Fruit fly (Drosophila melanogaster) whole organism, prepupa: ENCODE data around the gene Fancl.
A peak's percentile ranks its signal among the peaks of the same experiment; 100 is the strongest.

Experiments
- Blimp-1 ChIP-seq: fragments of 200-800 bp; sonication (Bioruptor generic); optimal IDR thresholded peaks from 3 replicates; lab custom pipeline; 2017; ENCODE audit warnings: missing biosample characterization, missing genetic modification characterization, mild to moderate bottlenecking, moderate library complexity, missing genetic modification reagents
- CG11294 ChIP-seq: fragments of 200-800 bp; sonication (Bioruptor generic); IDR thresholded peaks from 2 replicates; pipeline ENCODE4 v1.3.6; 2022; ENCODE audit warnings: missing biosample characterization, missing genetic modification characterization
- CG11762 ChIP-seq: fragments of 200-800 bp; sonication (Bioruptor generic); optimal IDR thresholded peaks from 3 replicates; lab custom pipeline; 2016; ENCODE audit warnings: missing biosample characterization, missing genetic modification characterization; ENCODE audit not compliant: insufficient read depth
- CG15336 ChIP-seq: fragments of 200-800 bp; sonication (Bioruptor generic); IDR thresholded peaks from 2 replicates; pipeline ENCODE4 v1.3.6; 2022; ENCODE audit warnings: missing biosample characterization, missing genetic modification characterization
- CG1621 ChIP-seq: fragments of 200-800 bp; sonication (Bioruptor generic); optimal IDR thresholded peaks from 3 replicates; lab custom pipeline; 2018; ENCODE audit warnings: missing biosample characterization, mild to moderate bottlenecking, missing genetic modification characterization
- CG16779 ChIP-seq: fragments of 200-800 bp; sonication (Bioruptor generic); optimal IDR thresholded peaks from 3 replicates; lab custom pipeline; 2017; ENCODE audit warnings: missing biosample characterization, mild to moderate bottlenecking, missing genetic modification characterization
- CG3032 ChIP-seq: fragments of 200-800 bp; optimal IDR thresholded peaks from 2 replicates; lab custom pipeline; 2019; ENCODE audit warnings: missing biosample characterization, mild to moderate bottlenecking, missing genetic modification characterization, moderate library complexity
- CG31627 ChIP-seq: fragments of 200-800 bp; sonication (Bioruptor generic); optimal IDR thresholded peaks from 3 replicates; lab custom pipeline; 2016; ENCODE audit warnings: missing biosample characterization, missing genetic modification characterization
- CG32006 ChIP-seq: fragments of 200-800 bp; sonication (Bioruptor generic); optimal IDR thresholded peaks from 3 replicates; lab custom pipeline; 2017; ENCODE audit warnings: missing biosample characterization, mild to moderate bottlenecking, missing genetic modification characterization
- CG34406 ChIP-seq: fragments of 200-800 bp; sonication (Bioruptor generic); optimal IDR thresholded peaks from 3 replicates; lab custom pipeline; 2016; ENCODE audit warnings: missing biosample characterization, missing genetic modification characterization
- CG3919 ChIP-seq: fragments of 200-800 bp; sonication (Bioruptor generic); optimal IDR thresholded peaks from 3 replicates; lab custom pipeline; 2016; ENCODE audit warnings: missing biosample characterization, missing genetic modification characterization
- CG6163 ChIP-seq: fragments of 200-800 bp; sonication (Bioruptor generic); IDR thresholded peaks from 3 replicates; pipeline ENCODE4 v1.3.6; 2022; ENCODE audit warnings: missing biosample characterization, missing genetic modification characterization
- CG6276 ChIP-seq: fragments of 200-800 bp; sonication (Bioruptor generic); optimal IDR thresholded peaks from 2 replicates; lab custom pipeline; 2017; ENCODE audit warnings: missing biosample characterization, mild to moderate bottlenecking, missing genetic modification characterization
- CG6792 ChIP-seq: fragments of 200-800 bp; sonication (Bioruptor generic); optimal IDR thresholded peaks from 3 replicates; lab custom pipeline; 2016; ENCODE audit warnings: missing biosample characterization, missing genetic modification characterization
- CG6854 ChIP-seq: fragments of 200-800 bp; sonication (Bioruptor generic); optimal IDR thresholded peaks from 2 replicates; lab custom pipeline; 2017; ENCODE audit warnings: missing biosample characterization, mild to moderate bottlenecking, missing genetic modification characterization
- CG8319 ChIP-seq: fragments of 200-800 bp; sonication (Bioruptor generic); optimal IDR thresholded peaks from 3 replicates; lab custom pipeline; 2016; ENCODE audit warnings: missing biosample characterization, missing genetic modification characterization
- CG8632 ChIP-seq: fragments of 200-800 bp; sonication (Bioruptor generic); optimal IDR thresholded peaks from 3 replicates; lab custom pipeline; 2016; ENCODE audit warnings: missing biosample characterization, missing genetic modification characterization
- Eip75B ChIP-seq: fragments of 200-800 bp; sonication (Bioruptor generic); optimal IDR thresholded peaks from 3 replicates; lab custom pipeline; 2016; ENCODE audit warnings: missing biosample characterization, missing genetic modification characterization
- Eip78C ChIP-seq: fragments of 200-800 bp; sonication (Bioruptor generic); peaks from one replicate; lab custom pipeline; 2016; ENCODE audit warnings: missing biosample characterization, missing genetic modification characterization
- Eip93F ChIP-seq: fragments of 200-800 bp; sonication (Bioruptor generic); optimal IDR thresholded peaks from 2 replicates; lab custom pipeline; 2016; ENCODE audit warnings: missing biosample characterization, mild to moderate bottlenecking, missing genetic modification characterization
- Ets21C ChIP-seq: fragments of 200-800 bp; sonication (Bioruptor generic); optimal IDR thresholded peaks from 3 replicates; lab custom pipeline; 2016; ENCODE audit warnings: missing biosample characterization, missing genetic modification characterization
- Ets96B ChIP-seq: fragments of 200-800 bp; optimal IDR thresholded peaks from 2 replicates; lab custom pipeline; 2019; ENCODE audit warnings: missing biosample characterization, mild to moderate bottlenecking, missing genetic modification characterization, moderate library complexity
- Gug ChIP-seq: fragments of 200-800 bp; sonication (Bioruptor generic); IDR thresholded peaks from 2 replicates; pipeline ENCODE4 v1.3.6; 2022; ENCODE audit warnings: missing biosample characterization, missing genetic modification characterization
- Hr39 ChIP-seq: fragments of 200-800 bp; sonication (Bioruptor generic); optimal IDR thresholded peaks from 2 replicates; lab custom pipeline; 2016; ENCODE audit warnings: missing biosample characterization, missing genetic modification characterization
- Hr4 ChIP-seq: fragments of 200-800 bp; sonication (Bioruptor generic); optimal IDR thresholded peaks from 3 replicates; lab custom pipeline; 2016; ENCODE audit warnings: missing biosample characterization, missing genetic modification characterization
- Met ChIP-seq: fragments of 200-800 bp; sonication (Bioruptor generic); optimal IDR thresholded peaks from 3 replicates; lab custom pipeline; 2016; ENCODE audit warnings: missing biosample characterization, missing genetic modification characterization
- OdsH ChIP-seq: fragments of 200-800 bp; sonication (Bioruptor generic); optimal IDR thresholded peaks from 3 replicates; lab custom pipeline; 2016; ENCODE audit warnings: missing biosample characterization, missing genetic modification characterization
- Smox ChIP-seq: fragments of 200-800 bp; sonication (Bioruptor generic); optimal IDR thresholded peaks from 3 replicates; lab custom pipeline; 2016; ENCODE audit warnings: missing biosample characterization, missing genetic modification characterization
- Sox102F ChIP-seq: fragments of 200-800 bp; sonication (Bioruptor generic); optimal IDR thresholded peaks from 2 replicates; lab custom pipeline; 2016; ENCODE audit warnings: missing biosample characterization, mild to moderate bottlenecking, missing genetic modification characterization
- Sox14 ChIP-seq: fragments of 200-800 bp; sonication (Bioruptor generic); optimal IDR thresholded peaks from 3 replicates; lab custom pipeline; 2016; ENCODE audit warnings: missing biosample characterization, missing genetic modification characterization
- achi ChIP-seq: fragments of 200-800 bp; sonication (Bioruptor generic); optimal IDR thresholded peaks from 3 replicates; lab custom pipeline; 2016; ENCODE audit warnings: missing biosample characterization, missing genetic modification characterization
- acj6 ChIP-seq: fragments of 200-800 bp; sonication (Bioruptor generic); optimal IDR thresholded peaks from 3 replicates; lab custom pipeline; 2016; ENCODE audit warnings: missing biosample characterization, missing genetic modification characterization
- cyc ChIP-seq: fragments of 200-800 bp; sonication (Bioruptor generic); optimal IDR thresholded peaks from 3 replicates; lab custom pipeline; 2016; ENCODE audit warnings: missing biosample characterization, missing genetic modification characterization
- dac ChIP-seq: fragments of 200-800 bp; sonication (Bioruptor generic); optimal IDR thresholded peaks from 2 replicates; lab custom pipeline; 2017; ENCODE audit warnings: missing biosample characterization, mild to moderate bottlenecking, missing genetic modification characterization
- dsx ChIP-seq: fragments of 200-800 bp; optimal IDR thresholded peaks from 3 replicates; lab custom pipeline; 2019; ENCODE audit warnings: missing biosample characterization, mild to moderate bottlenecking, missing genetic modification characterization, moderate library complexity; ENCODE audit not compliant: poor library complexity, severe bottlenecking
- eg ChIP-seq: fragments of 200-800 bp; sonication (Bioruptor generic); IDR thresholded peaks from 3 replicates; pipeline ENCODE4 v1.3.6; 2022; ENCODE audit warnings: missing biosample characterization, missing genetic modification characterization
- esn ChIP-seq: fragments of 200-800 bp; sonication (Bioruptor generic); optimal IDR thresholded peaks from 2 replicates; lab custom pipeline; 2016; ENCODE audit warnings: missing biosample characterization, mild to moderate bottlenecking, missing genetic modification characterization, moderate library complexity
- fd59A ChIP-seq: fragments of 200-800 bp; sonication (Bioruptor generic); optimal IDR thresholded peaks from 2 replicates; lab custom pipeline; 2017; ENCODE audit warnings: missing biosample characterization, mild to moderate bottlenecking, missing genetic modification characterization, missing genetic modification reagents
- fd85E ChIP-seq: fragments of 200-800 bp; sonication (Bioruptor generic); optimal IDR thresholded peaks from 3 replicates; lab custom pipeline; 2016; ENCODE audit warnings: missing biosample characterization, missing genetic modification characterization
- fkh ChIP-seq: fragments of 200-800 bp; sonication (Bioruptor generic); optimal IDR thresholded peaks from 3 replicates; lab custom pipeline; 2017; ENCODE audit warnings: missing biosample characterization, mild to moderate bottlenecking, missing genetic modification characterization, moderate library complexity
- lz ChIP-seq: fragments of 200-800 bp; sonication (Bioruptor generic); optimal IDR thresholded peaks from 3 replicates; lab custom pipeline; 2016; ENCODE audit warnings: missing biosample characterization, missing genetic modification characterization
- net ChIP-seq: fragments of 200-800 bp; sonication (Bioruptor generic); optimal IDR thresholded peaks from 3 replicates; lab custom pipeline; 2016; ENCODE audit warnings: missing biosample characterization, missing genetic modification characterization
- salr ChIP-seq, 2 experiments: fragments of 200-800 bp; sonication (Bioruptor generic); optimal IDR thresholded peaks; 3 replicates each; lab custom pipeline; 2016 to 2018; ENCODE audit warnings: missing biosample characterization in 2 of 2, missing genetic modification characterization in 2 of 2, mild to moderate bottlenecking in 1 of 2
- spab ChIP-seq: fragments of 200-800 bp; sonication (Bioruptor generic); optimal IDR thresholded peaks from 2 replicates; lab custom pipeline; 2017; ENCODE audit warnings: missing biosample characterization, mild to moderate bottlenecking, missing genetic modification characterization, missing genetic modification reagents
- ss ChIP-seq, 2 experiments: fragments of 200-800 bp; sonication (Bioruptor generic); optimal IDR thresholded peaks; 2 replicates in 1 of 2; 3 replicates in 1 of 2; lab custom pipeline; 2017 to 2018; ENCODE audit warnings: mild to moderate bottlenecking in 2 of 2, missing biosample characterization in 2 of 2, missing genetic modification characterization in 2 of 2, moderate library complexity in 1 of 2
- svp ChIP-seq: fragments of 200-800 bp; sonication (Bioruptor generic); peaks from one replicate; lab custom pipeline; 2016; ENCODE audit warnings: missing biosample characterization, missing genetic modification characterization
- vri ChIP-seq: fragments of 200-800 bp; sonication (Bioruptor generic); optimal IDR thresholded peaks from 3 replicates; lab custom pipeline; 2016; ENCODE audit warnings: missing biosample characterization, mild to moderate bottlenecking, missing genetic modification characterization

The Fancl gene

DNA sequence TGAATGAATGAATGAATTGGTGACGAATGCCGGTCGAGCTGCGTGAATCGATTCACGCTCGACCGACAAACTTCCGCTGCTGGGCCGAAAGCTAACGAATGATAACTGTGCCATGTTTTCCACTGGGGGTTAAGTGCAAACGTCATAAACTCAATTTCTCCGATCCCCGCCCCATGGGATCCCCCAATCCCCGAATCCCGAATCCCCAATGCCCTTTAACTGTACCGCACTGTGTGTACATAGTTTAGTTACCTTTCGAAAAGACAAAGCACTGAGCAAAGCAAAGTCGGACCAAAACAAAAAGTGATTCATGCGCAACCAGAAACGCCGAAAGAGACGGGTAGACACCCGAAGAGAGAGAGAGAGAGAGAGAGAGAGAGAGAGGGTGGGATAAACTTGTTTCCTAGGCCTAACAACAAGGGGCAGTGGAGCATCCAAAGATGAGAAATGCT, 17.6 kb downstream of the Fancl start:
- peak; percentile 44 for TF ChIP-seq Eip78C (GFP tag; lab: Kevin White, UChicago)
- peak; percentile 59 for TF ChIP-seq fkh (GFP tag; lab: Kevin White, UChicago)
- TF ChIP-seq Gug (GFP tag; lab: Robert Waterston, UW), result no peak
- TF ChIP-seq ss (GFP tag; optimal IDR thresholded peaks at IDR 0.05; lab: Kevin White, UChicago), result peak in 1 of 2 experiments; percentile 38
- TF ChIP-seq lz (GFP tag; lab: Kevin White, UChicago), result no peak
- TF ChIP-seq dsx (GFP tag; lab: Kevin White, UChicago), result peak; percentile 6
- no peak for TF ChIP-seq Smox (GFP tag; lab: Kevin White, UChicago)
- no peak for TF ChIP-seq CG11294 (GFP tag; lab: Robert Waterston, UW)
- TF ChIP-seq svp (GFP tag; lab: Kevin White, UChicago), result peak; percentile 67
- no peak for TF ChIP-seq Hr4 (GFP tag; lab: Kevin White, UChicago)
- TF ChIP-seq CG8319 (GFP tag; lab: Kevin White, UChicago), result no peak
- TF ChIP-seq CG6276 (GFP tag; lab: Kevin White, UChicago), result peak; percentile 12

- TF ChIP-seq CG15336 (GFP tag; lab: Robert Waterston, UW), result 0 out of 2 replicates have a peak, but pooled peaks have one; percentile 20
- no peak for TF ChIP-seq OdsH (GFP tag; lab: Kevin White, UChicago)
- no peak for TF ChIP-seq CG1621 (tag; lab: Kevin White, UChicago)
- TF ChIP-seq cyc (GFP tag; lab: Kevin White, UChicago), result no peak
- peak; percentile 16 for TF ChIP-seq Hr4 (GFP tag; lab: Kevin White, UChicago)
- TF ChIP-seq fd59A (GFP tag; lab: Kevin White, UChicago), result no peak
- no peak for TF ChIP-seq Sox102F (GFP tag; lab: Kevin White, UChicago)
- TF ChIP-seq CG32006 (GFP tag; lab: Kevin White, UChicago), result peak; percentile 44
- no peak for TF ChIP-seq CG31627 (GFP tag; lab: Kevin White, UChicago)
- TF ChIP-seq Hr39 (GFP tag; lab: Kevin White, UChicago), result no peak
- TF ChIP-seq CG6276 (GFP tag; lab: Kevin White, UChicago), result peak; percentile 4
- no peak for TF ChIP-seq net
- no peak for TF ChIP-seq CG16779 (tag; lab: Kevin White, UChicago)
- no peak for TF ChIP-seq Ets96B (tag; lab: Kevin White, UChicago)
- TF ChIP-seq salr (GFP tag; optimal IDR thresholded peaks at IDR 0.05; lab: Kevin White, UChicago), result no peak
- no peak for TF ChIP-seq ss (GFP tag; optimal IDR thresholded peaks at IDR 0.05; lab: Kevin White, UChicago)
- TF ChIP-seq Blimp-1 (GFP tag; lab: Kevin White, UChicago), result no peak
- no peak for TF ChIP-seq Eip75B
- no peak for TF ChIP-seq CG6792 (GFP tag; lab: Kevin White, UChicago)
- TF ChIP-seq acj6 (GFP tag; lab: Kevin White, UChicago), result no peak
- TF ChIP-seq CG8632, result no peak
- no peak for TF ChIP-seq fd85E (GFP tag; lab: Kevin White, UChicago)
- no peak for TF ChIP-seq spab (GFP tag; lab: Kevin White, UChicago)
- TF ChIP-seq CG3919, result no peak
- TF ChIP-seq Ets21C, result no peak
- no peak for TF ChIP-seq Met (GFP tag; lab: Kevin White, UChicago)
- no peak for TF ChIP-seq Eip93F (GFP tag; lab: Kevin White, UChicago)
- no peak for TF ChIP-seq eg (GFP tag; lab: Robert Waterston, UW)
- peak; percentile 51 for TF ChIP-seq Eip78C (GFP tag; lab: Kevin White, UChicago)
- no peak for TF ChIP-seq CG34406 (GFP tag; lab: Kevin White, UChicago)
- no peak for TF ChIP-seq CG6854 (GFP tag; lab: Kevin White, UChicago)
- no peak for TF ChIP-seq CG11294 (GFP tag; lab: Robert Waterston, UW)
- no peak for TF ChIP-seq CG11762 (GFP tag; lab: Kevin White, UChicago)
- peak; percentile 60 for TF ChIP-seq svp (GFP tag; lab: Kevin White, UChicago)
- TF ChIP-seq vri (GFP tag; lab: Kevin White, UChicago), result no peak
- no peak for TF ChIP-seq fkh (GFP tag; lab: Kevin White, UChicago)
- no peak for TF ChIP-seq CG8319 (GFP tag; lab: Kevin White, UChicago)
- no peak for TF ChIP-seq Sox14 (GFP tag; lab: Kevin White, UChicago)
- no peak for TF ChIP-seq achi
- no peak for TF ChIP-seq dac (GFP tag; lab: Kevin White, UChicago)
- TF ChIP-seq CG3032 (tag; lab: Kevin White, UChicago), result no peak
- TF ChIP-seq esn (GFP tag; lab: Kevin White, UChicago), result no peak
- TF ChIP-seq CG6163 (GFP tag; lab: Robert Waterston, UW), result no peak
These were observed 19.5 kb downstream of the Fancl start for dm6 chr3R:10032951-10033720.
